Fruit fly (Drosophila melanogaster): ENCODE measurements around the gene cact.

Gene cact

dm6 chr2L:16325515-16326257 lies at the start of gene cact (continued):
- TF ChIP-seq HHEX (GFP tag; optimal IDR thresholded peaks at IDR 0.05) (peak; percentile 89), ash1 (GFP tag; optimal IDR thresholded peaks at IDR 0.05) (no peak), zen2 (GFP tag; IDR thresholded peaks at IDR 0.05; ENCODE audit: partially characterized antibody) (no peak), ro (GFP tag; IDR thresholded peaks at IDR 0.05) (peak; percentile 80), tin (GFP tag; optimal IDR thresholded peaks at IDR 0.05) (peak; percentile 91), Sry-δ (GFP tag; optimal IDR thresholded peaks at IDR 0.05) (peak; percentile 80), CG7839 (tag; optimal IDR thresholded peaks at IDR 0.05) (peak; percentile 92), sima (GFP tag; optimal IDR thresholded peaks at IDR 0.05) (peak; percentile 70), HmgD (GFP tag; optimal IDR thresholded peaks at IDR 0.05) (peak; percentile 93), CG8290 (GFP tag; optimal IDR thresholded peaks at IDR 0.05) (peak; percentile 79), CG8290 (tag; optimal IDR thresholded peaks at IDR 0.05) (peak; percentile 27 to 54), Adf1 (GFP tag; IDR thresholded peaks at IDR 0.05) (peak; percentile 65; the same call in 1 of the 2 replicates), B-H1 (GFP tag; IDR thresholded peaks at IDR 0.05) (peak; percentile 80), Tbp (GFP tag; optimal IDR thresholded peaks at IDR 0.05) (no peak), CG12236 (GFP tag; optimal IDR thresholded peaks at IDR 0.05) (peak; percentile 92), Lim3 (GFP tag; IDR thresholded peaks at IDR 0.05) (0 out of 2 replicates have a peak, but pooled peaks have one; percentile 55), CG4707 (GFP tag; optimal IDR thresholded peaks at IDR 0.05) (no peak), Hmx (GFP tag; optimal IDR thresholded peaks at IDR 0.05) (peak; percentile 88), NK7.1 (GFP tag; optimal IDR thresholded peaks at IDR 0.05) (peak; percentile 85), Ets97D (GFP tag; optimal IDR thresholded peaks at IDR 0.05) (peak; percentile 91), bcd (GFP tag; optimal IDR thresholded peaks at IDR 0.05) (peak; percentile 92), NC2α (GFP tag; optimal IDR thresholded peaks at IDR 0.05) (peak; percentile 93), ind (GFP tag; optimal IDR thresholded peaks at IDR 0.05) (peak; percentile 94), pfk (GFP tag; optimal IDR thresholded peaks at IDR 0.05) (peak; percentile 39), Kr (GFP tag; optimal IDR thresholded peaks at IDR 0.05) (no peak), disco-r (GFP tag; optimal IDR thresholded peaks at IDR 0.05) (peak; percentile 92), Dp (GFP tag; optimal IDR thresholded peaks at IDR 0.05) (peak; percentile 69), salm (tag; optimal IDR thresholded peaks at IDR 0.05) (peak; percentile 86), Abd-B (GFP tag; optimal IDR thresholded peaks at IDR 0.05) (peak; percentile 91), sim (GFP tag; IDR thresholded peaks at IDR 0.05) (peak; percentile 76), CG9797 (GFP tag; optimal IDR thresholded peaks at IDR 0.05) (peak; percentile 67), rib (GFP tag; IDR thresholded peaks at IDR 0.05) (peak; percentile 66), vfl (GFP tag; optimal IDR thresholded peaks at IDR 0.05) (peak; percentile 93), croc (GFP tag; conservative IDR thresholded peaks at IDR 0.05) (peak; percentile 72), sna (GFP tag; IDR thresholded peaks at IDR 0.05; ENCODE audit: partially characterized antibody) (peak; percentile 73; the same call in 1 of the 2 replicates), CG11247 (GFP tag; IDR thresholded peaks at IDR 0.05) (peak; percentile 85), CG8765 (GFP tag; IDR thresholded peaks at IDR 0.05) (peak; percentile 83), CG12744 (GFP tag; optimal IDR thresholded peaks at IDR 0.05) (peak; percentile 93), CG2678 (tag; optimal IDR thresholded peaks at IDR 0.05) (peak; percentile 93), gro (GFP tag; optimal IDR thresholded peaks at IDR 0.05) (peak; percentile 95), CG11504 (tag; optimal IDR thresholded peaks at IDR 0.05) (peak; percentile 91), CG32767 (GFP tag; IDR thresholded peaks at IDR 0.05) (peak; percentile 87), Meics (GFP tag; optimal IDR thresholded peaks at IDR 0.05) (peak; percentile 92), gem (tag; optimal IDR thresholded peaks at IDR 0.05) (peak; percentile 97), oc (tag; optimal IDR thresholded peaks at IDR 0.05) (peak; percentile 91), z (GFP tag; IDR thresholded peaks at IDR 0.05) (0 out of 3 replicates have a peak, but pooled peaks have one; percentile 14), Hr78 (GFP tag; optimal IDR thresholded peaks at IDR 0.05) (peak in 1 of 2 experiments; percentile 59), Elba2 (GFP tag; optimal IDR thresholded peaks at IDR 0.05) (peak; percentile 54), PHDP (tag; optimal IDR thresholded peaks at IDR 0.05) (peak; percentile 95), CG13424 (tag; optimal IDR thresholded peaks at IDR 0.05) (peak; percentile 92)

Measured in whole organism, embryonic.